Worm (Caenorhabditis elegans) whole organism, L4 larva: ENCODE results near the gene C37E2.2.
"Not testable (repeated sequence)": the region's sequence is repeated elsewhere in the genome, so short reads cannot be mapped to it uniquely, and the experiment has no call there.

ENCODE experiments used
- F26F4.8 ChIP-seq: fragments of 200-800 bp; sonication (Bioruptor generic); conservative IDR thresholded peaks from 2 replicates; pipeline ENCODE4 v1.3.6; 2022; ENCODE audit warnings: missing genetic modification characterization, missing compliant biosample characterization
- F44E2.7 ChIP-seq: fragments of 200-800 bp; sonication (Bioruptor generic); IDR thresholded peaks from 2 replicates; pipeline ENCODE4 v2.1.2; 2022; ENCODE audit warnings: missing genetic modification characterization, missing compliant biosample characterization
- T26A8.4 ChIP-seq: fragments of 200-800 bp; sonication (Bioruptor generic); IDR thresholded peaks from 2 replicates; pipeline ENCODE4 v1.3.6; 2022; ENCODE audit warnings: missing genetic modification characterization, missing compliant biosample characterization
- Y105C5A.15 ChIP-seq: fragments of 200-800 bp; sonication (Bioruptor generic); IDR thresholded peaks from 2 replicates; pipeline ENCODE4 v1.3.6; 2022; ENCODE audit warnings: missing genetic modification characterization, missing compliant biosample characterization
- Y48G9A.11 ChIP-seq: fragments of 200-800 bp; sonication (Bioruptor generic); IDR thresholded peaks from 2 replicates; pipeline ENCODE4 v1.3.6; 2022; ENCODE audit warnings: missing genetic modification reagents, missing genetic modification characterization, missing compliant biosample characterization
- aha-1 ChIP-seq: fragments of 150-350 bp; peaks from one replicate; lab custom pipeline; 2014; ENCODE audit warnings: missing biosample characterization, missing genetic modification characterization
- attf-4 ChIP-seq: sonication (generic microtip); optimal IDR thresholded peaks from 3 replicates; lab custom pipeline; 2017; ENCODE audit warnings: missing biosample characterization, missing genetic modification characterization
- ceh-82 ChIP-seq: sonication (generic microtip); optimal IDR thresholded peaks from 2 replicates; lab custom pipeline; 2017; ENCODE audit warnings: missing biosample characterization, missing genetic modification characterization
- daf-16 ChIP-seq, 3 experiments: sonication (generic microtip); optimal IDR thresholded peaks; 2 replicates each; lab custom pipeline; 2016 to 2017; ENCODE audit warnings: missing genetic modification characterization in 3 of 3, missing genetic modification reagents in 3 of 3, mild to moderate bottlenecking in 2 of 3, missing compliant biosample characterization in 2 of 3, missing biosample characterization in 1 of 3, moderate library complexity in 1 of 3
- daf-19 ChIP-seq: fragments of 200-800 bp; sonication (Bioruptor generic); conservative IDR thresholded peaks from 2 replicates; pipeline ENCODE4 v1.3.6; 2022; ENCODE audit warnings: missing genetic modification characterization, missing compliant biosample characterization
- daf-8 ChIP-seq: fragments of 200-800 bp; sonication (Bioruptor generic); IDR thresholded peaks from 2 replicates; pipeline ENCODE4 v1.3.6; 2022; ENCODE audit warnings: missing genetic modification characterization, missing compliant biosample characterization
- dmd-6 ChIP-seq: fragments of 200-800 bp; sonication (Bioruptor generic); IDR thresholded peaks from 2 replicates; pipeline ENCODE4 v1.3.6; 2022; ENCODE audit warnings: missing genetic modification reagents, missing genetic modification characterization, missing compliant biosample characterization
- dmd-8 ChIP-seq: fragments of 200-800 bp; sonication (Bioruptor generic); IDR thresholded peaks from 2 replicates; pipeline ENCODE4 v1.3.6; 2022; ENCODE audit warnings: missing genetic modification characterization, missing compliant biosample characterization
- duxl-1 ChIP-seq: sonication (generic microtip); optimal IDR thresholded peaks from 2 replicates; lab custom pipeline; 2016; ENCODE audit warnings: mild to moderate bottlenecking, missing genetic modification characterization, moderate library complexity, missing compliant biosample characterization; ENCODE audit not compliant: poor library complexity
- dve-1 ChIP-seq: sonication (generic microtip); optimal IDR thresholded peaks from 2 replicates; lab custom pipeline; 2017; ENCODE audit warnings: antibody characterized with exemption, mild to moderate bottlenecking, missing genetic modification characterization, missing compliant biosample characterization; ENCODE audit not compliant: insufficient read depth
- egl-27 ChIP-seq: sonication (generic microtip); optimal IDR thresholded peaks from 3 replicates; lab custom pipeline; 2017; ENCODE audit warnings: missing biosample characterization, missing genetic modification reagents, missing genetic modification characterization
- egl-43 ChIP-seq: fragments of 200-800 bp; sonication (Bioruptor generic); IDR thresholded peaks from 2 replicates; pipeline ENCODE4 v1.3.6; 2022; ENCODE audit warnings: missing genetic modification reagents, missing genetic modification characterization, missing compliant biosample characterization
- fos-1 ChIP-seq: fragments of 150-350 bp; optimal IDR thresholded peaks from 2 replicates; lab custom pipeline; 2014; ENCODE audit warnings: missing biosample characterization, missing genetic modification characterization
- hif-1 ChIP-seq, 2 experiments: sonication (generic microtip); optimal IDR thresholded peaks; 2 replicates each; lab custom pipeline; 2016 to 2017; ENCODE audit warnings: missing compliant biosample characterization in 2 of 2, missing genetic modification characterization in 2 of 2, missing genetic modification reagents in 2 of 2, missing genotype in 2 of 2, mild to moderate bottlenecking in 1 of 2
- hmg-1.1 ChIP-seq: fragments of 200-800 bp; sonication (Bioruptor generic); IDR thresholded peaks from 2 replicates; pipeline ENCODE4 v1.3.6; 2022; ENCODE audit warnings: missing genetic modification reagents, missing genetic modification characterization, missing compliant biosample characterization
- lim-7 ChIP-seq: fragments of 200-800 bp; sonication (Bioruptor generic); IDR thresholded peaks from 2 replicates; pipeline ENCODE4 v1.3.6; 2022; ENCODE audit warnings: missing genetic modification characterization, missing compliant biosample characterization
- lin-1 ChIP-seq: fragments of 200-800 bp; sonication (Bioruptor generic); IDR thresholded peaks from 2 replicates; pipeline ENCODE4 v1.3.6; 2022; ENCODE audit warnings: missing genetic modification reagents, missing genetic modification characterization, missing compliant biosample characterization
- lin-13 ChIP-seq: fragments of 150-350 bp; optimal IDR thresholded peaks from 2 replicates; lab custom pipeline; 2014; ENCODE audit warnings: missing biosample characterization, missing genetic modification reagents, missing genetic modification characterization
- lin-29 ChIP-seq: fragments of 200-800 bp; sonication (Bioruptor generic); IDR thresholded peaks from 2 replicates; pipeline ENCODE4 v1.3.6; 2022; ENCODE audit warnings: missing genetic modification reagents, missing genetic modification characterization, missing compliant biosample characterization
- lin-38 ChIP-seq: fragments of 200-800 bp; sonication (Bioruptor generic); IDR thresholded peaks from 2 replicates; pipeline ENCODE4 v1.3.6; 2022; ENCODE audit warnings: missing genetic modification reagents, missing genetic modification characterization, missing compliant biosample characterization
- lir-3 ChIP-seq: sonication (generic microtip); optimal IDR thresholded peaks from 2 replicates; lab custom pipeline; 2016; ENCODE audit warnings: mild to moderate bottlenecking, missing genetic modification characterization, missing compliant biosample characterization
- madf-5 ChIP-seq, 2 experiments: fragments of 200-800 bp; sonication (Bioruptor generic); IDR thresholded peaks; 2 replicates each; pipeline ENCODE4 v1.3.6; 2022; ENCODE audit warnings: missing compliant biosample characterization in 2 of 2, missing genetic modification characterization in 2 of 2
- mdt-29 ChIP-seq: fragments of 200-800 bp; sonication (Bioruptor generic); IDR thresholded peaks from 2 replicates; pipeline ENCODE4 v1.3.6; 2022; ENCODE audit warnings: missing genetic modification reagents, missing genetic modification characterization, missing compliant biosample characterization
- mes-2 ChIP-seq: sonication (generic microtip); optimal IDR thresholded peaks from 2 replicates; lab custom pipeline; 2016; ENCODE audit warnings: missing genotype, mild to moderate bottlenecking, missing genetic modification characterization, missing compliant biosample characterization; ENCODE audit not compliant: poor library complexity, severe bottlenecking
- mxl-3 ChIP-seq: fragments of 200-800 bp; sonication (Bioruptor generic); optimal IDR thresholded peaks from 2 replicates; lab custom pipeline; 2018; ENCODE audit warnings: mild to moderate bottlenecking, missing genetic modification characterization, missing compliant biosample characterization
- nhr-111 ChIP-seq: fragments of 200-800 bp; sonication (Bioruptor generic); optimal IDR thresholded peaks from 2 replicates; lab custom pipeline; 2018; ENCODE audit warnings: mild to moderate bottlenecking, missing genetic modification characterization, missing compliant biosample characterization
- nhr-237 ChIP-seq: sonication (generic microtip); optimal IDR thresholded peaks from 2 replicates; lab custom pipeline; 2017; ENCODE audit warnings: missing biosample characterization, missing genetic modification characterization
- rbr-2 ChIP-seq: sonication (generic microtip); optimal IDR thresholded peaks from 2 replicates; lab custom pipeline; 2016; ENCODE audit warnings: missing genotype, missing genetic modification characterization, missing compliant biosample characterization
- saeg-2 ChIP-seq: fragments of 200-800 bp; sonication (Bioruptor generic); IDR thresholded peaks from 2 replicates; pipeline ENCODE4 v1.3.6; 2022; ENCODE audit warnings: missing genetic modification reagents, missing genetic modification characterization, missing compliant biosample characterization
- set-16 ChIP-seq: fragments of 200-800 bp; sonication (Bioruptor generic); IDR thresholded peaks from 2 replicates; pipeline ENCODE4 v1.3.6; 2022; ENCODE audit warnings: missing genetic modification reagents, missing genetic modification characterization, missing compliant biosample characterization
- skn-1 ChIP-seq: fragments of 150-350 bp; optimal IDR thresholded peaks from 2 replicates; lab custom pipeline; 2014; ENCODE audit warnings: missing biosample characterization, missing genetic modification characterization
- snpc-1.2 ChIP-seq: fragments of 200-800 bp; sonication (Bioruptor generic); IDR thresholded peaks from 2 replicates; pipeline ENCODE4 v1.3.6; 2022; ENCODE audit warnings: missing genetic modification reagents, missing genetic modification characterization, missing compliant biosample characterization
- spr-1 ChIP-seq: sonication (generic microtip); optimal IDR thresholded peaks from 2 replicates; lab custom pipeline; 2016; ENCODE audit warnings: mild to moderate bottlenecking, missing genetic modification characterization, missing compliant biosample characterization
- tra-1 ChIP-seq: fragments of 200-800 bp; sonication (Bioruptor generic); IDR thresholded peaks from 2 replicates; pipeline ENCODE4 v1.3.6; 2022; ENCODE audit warnings: missing genetic modification reagents, missing genetic modification characterization, missing compliant biosample characterization
- vab-7 ChIP-seq: fragments of 200-800 bp; sonication (Bioruptor generic); IDR thresholded peaks from 2 replicates; pipeline ENCODE4 v1.3.6; 2022; ENCODE audit warnings: missing genetic modification reagents, missing genetic modification characterization, missing compliant biosample characterization
- zag-1 ChIP-seq: fragments of 150-350 bp; optimal IDR thresholded peaks from 2 replicates; lab custom pipeline; 2014; ENCODE audit warnings: missing biosample characterization, missing genetic modification characterization
- zip-11 ChIP-seq: fragments of 200-800 bp; sonication (Bioruptor generic); IDR thresholded peaks from 2 replicates; pipeline ENCODE4 v1.3.6; 2022; ENCODE audit warnings: missing genetic modification characterization, missing compliant biosample characterization
- ztf-11 ChIP-seq: fragments of 150-350 bp; optimal IDR thresholded peaks from 2 replicates; lab custom pipeline; 2014; ENCODE audit warnings: missing biosample characterization, missing genetic modification characterization
- ztf-7 ChIP-seq: fragments of 150-350 bp; optimal IDR thresholded peaks from 2 replicates; lab custom pipeline; 2014; ENCODE audit warnings: missing biosample characterization, missing genetic modification characterization

Gene C37E2.2

DNA sequence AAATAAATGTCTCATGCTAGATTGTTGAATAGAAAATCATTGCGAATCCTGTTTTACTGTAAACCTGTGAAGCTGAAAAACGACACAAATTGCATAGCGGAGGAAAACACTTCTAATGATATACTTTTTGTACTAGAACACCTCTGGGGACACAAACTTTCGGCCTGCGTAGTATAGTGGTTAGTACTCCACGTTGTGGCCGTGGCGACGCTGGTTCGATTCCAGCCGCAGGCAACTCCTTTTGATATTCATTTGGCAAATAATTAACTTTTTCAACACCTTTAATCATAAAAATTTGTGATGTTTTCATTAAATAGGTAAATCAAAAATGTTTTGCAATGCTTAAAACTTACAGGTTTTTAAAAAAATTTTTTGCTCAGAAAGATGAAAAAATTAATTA, 41.0 kb upstream of the C37E2.2 start (continued):
- TF ChIP-seq dmd-6, result peak; percentile 39
- no peak for TF ChIP-seq ztf-11 (tag; lab: Kevin White, UChicago)
- TF ChIP-seq skn-1 (tag; lab: Kevin White, UChicago), result no peak
- peak; percentile 74 for TF ChIP-seq daf-19 (GFP tag; lab: Robert Waterston, UW)
- TF ChIP-seq daf-8 (GFP tag; lab: Robert Waterston, UW), result no peak
- no peak for TF ChIP-seq set-16 (GFP tag; lab: Robert Waterston, UW)
- no peak for TF ChIP-seq nhr-237 (tag; lab: Kevin White, UChicago)
- TF ChIP-seq fos-1, result no peak
- TF ChIP-seq F26F4.8 (GFP tag; lab: Robert Waterston, UW), result no peak
- no peak for TF ChIP-seq nhr-111 (GFP tag; lab: Kevin White, UChicago)
- TF ChIP-seq tra-1, result peak; percentile 42; the same call in 1 of the 2 replicates
- TF ChIP-seq lin-29 (GFP tag; lab: Robert Waterston, UW), result no peak
- no peak for TF ChIP-seq zip-11
- peak; percentile 49 for TF ChIP-seq dve-1 (tag; lab: Kevin White, UChicago)
- peak; percentile 56; the same call in 1 of the 2 replicates for TF ChIP-seq Y48G9A.11 (GFP tag; lab: Robert Waterston, UW)
- no peak for TF ChIP-seq ceh-82 (tag; lab: Kevin White, UChicago)
- TF ChIP-seq spr-1 (tag; lab: Kevin White, UChicago), result no peak
- no peak for TF ChIP-seq Y105C5A.15 (GFP tag; lab: Robert Waterston, UW)
- peak; percentile 81 for TF ChIP-seq snpc-1.2
- TF ChIP-seq hif-1 (tag; optimal IDR thresholded peaks at IDR 0.05; lab: Kevin White, UChicago), result no peak
- TF ChIP-seq lir-3 (tag; lab: Kevin White, UChicago), result no peak
- no peak for TF ChIP-seq attf-4 (tag; lab: Kevin White, UChicago)
- TF ChIP-seq aha-1 (tag; lab: Kevin White, UChicago), result peak; percentile 9
- no peak for TF ChIP-seq saeg-2 (GFP tag; lab: Robert Waterston, UW)
- TF ChIP-seq ztf-7 (tag; lab: Kevin White, UChicago), result no peak
- TF ChIP-seq egl-43 (GFP tag; lab: Robert Waterston, UW), result peak; percentile 71; the same call in 1 of the 2 replicates
- 0 out of 2 replicates have a peak, but pooled peaks have one; percentile 46 for TF ChIP-seq mdt-29 (GFP tag; lab: Robert Waterston, UW)
- peak; percentile 54 for TF ChIP-seq mes-2 (tag; lab: Kevin White, UChicago)
- peak; percentile 52; the same call in 1 of the 2 replicates for TF ChIP-seq hmg-1.1 (GFP tag; lab: Robert Waterston, UW)
- no peak for TF ChIP-seq lin-13 (GFP tag; lab: Kevin White, UChicago)
- no peak for TF ChIP-seq rbr-2 (tag; lab: Kevin White, UChicago)
- peak; percentile 74; the same call in 1 of the 2 replicates for TF ChIP-seq lin-1 (GFP tag; lab: Robert Waterston, UW)
- TF ChIP-seq mxl-3 (GFP tag; lab: Kevin White, UChicago), result no peak
- TF ChIP-seq dmd-8 (GFP tag; lab: Robert Waterston, UW), result peak; percentile 65; the same call in 1 of the 2 replicates
- TF ChIP-seq zag-1 (tag; lab: Kevin White, UChicago), result no peak
- no peak for TF ChIP-seq egl-27 (tag; lab: Kevin White, UChicago)
- peak; percentile 47; the same call in 1 of the 2 replicates for TF ChIP-seq T26A8.4 (GFP tag; lab: Robert Waterston, UW)
- TF ChIP-seq, all 104 proteins: peak for 24

DNA sequence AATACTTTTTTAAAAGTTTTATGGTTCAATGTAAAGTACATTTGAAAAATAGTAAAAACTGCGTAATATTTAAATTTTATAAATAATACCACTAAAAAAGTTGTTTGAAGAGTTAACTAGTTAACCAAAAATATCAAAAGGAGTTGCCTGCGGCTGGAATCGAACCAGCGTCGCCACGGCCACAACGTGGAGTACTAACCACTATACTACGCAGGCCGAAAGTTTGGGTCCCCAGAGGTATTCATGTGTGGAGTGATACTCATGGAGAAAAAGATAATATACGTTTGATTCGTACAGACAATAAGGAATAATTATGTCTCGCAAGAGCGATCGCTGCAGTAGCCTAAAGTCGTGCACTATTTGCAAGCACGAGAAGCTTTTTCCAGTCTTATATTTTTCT, 39.0 kb upstream of the C37E2.2 start:
- TF ChIP-seq lin-38 (GFP tag; lab: Robert Waterston, UW) (peak; percentile 62), lin-29 (GFP tag; lab: Robert Waterston, UW) (0 out of 2 replicates have a peak, but pooled peaks have one; percentile 13), F44E2.7 (GFP tag; lab: Robert Waterston, UW) (0 out of 2 replicates have a peak, but pooled peaks have one; percentile 42), T26A8.4 (GFP tag; lab: Robert Waterston, UW) (peak; percentile 54; the same call in 1 of the 2 replicates), mes-2 (tag; lab: Kevin White, UChicago) (peak; percentile 25), daf-19 (GFP tag; lab: Robert Waterston, UW) (peak; percentile 68; the same call in 1 of the 2 replicates), vab-7 (GFP tag; lab: Robert Waterston, UW) (0 out of 2 replicates have a peak, but pooled peaks have one; percentile 45), dmd-6 (peak; percentile 34; the same call in 1 of the 2 replicates), Y105C5A.15 (GFP tag; lab: Robert Waterston, UW) (0 out of 2 replicates have a peak, but pooled peaks have one; percentile 44), duxl-1 (peak; percentile 43), madf-5 (GFP tag; IDR thresholded peaks at IDR 0.05; lab: Robert Waterston, UW) (0 out of 4 replicates have a peak, but pooled peaks of 1 of the 2 experiments have one; percentile 11), egl-43 (GFP tag; lab: Robert Waterston, UW) (peak; percentile 78; the same call in 1 of the 2 replicates), daf-16 (tag; optimal IDR thresholded peaks at IDR 0.05; lab: Kevin White, UChicago) (peak; percentile 10), lim-7 (GFP tag; lab: Robert Waterston, UW) (peak; percentile 58; the same call in 1 of the 2 replicates)
- TF ChIP-seq daf-16 (GFP tag; optimal IDR thresholded peaks at IDR 0.05; lab: Kevin White, UChicago), result not testable (repeated sequence)
